Fruit fly (Drosophila melanogaster) whole organism, embryonic: ENCODE measurements around the gene nAChRalpha1.

ENCODE experiments used
- Antp ChIP-seq: fragments of 200-800 bp; sonication (Bioruptor generic); optimal IDR thresholded peaks from 3 replicates; lab custom pipeline; 2016; ENCODE audit warnings: missing biosample characterization, missing genetic modification characterization
- Atf3 ChIP-seq: fragments of 200-800 bp; sonication (Bioruptor generic); optimal IDR thresholded peaks from 3 replicates; lab custom pipeline; 2016; ENCODE audit warnings: missing biosample characterization, missing genetic modification characterization
- BEAF-32 ChIP-seq: fragments of 200-800 bp; sonication (Bioruptor generic); optimal IDR thresholded peaks from 3 replicates; lab custom pipeline; 2017; ENCODE audit warnings: missing biosample characterization, missing genetic modification characterization, mild to moderate bottlenecking, moderate library complexity, missing genetic modification reagents
- CG10267 ChIP-seq: fragments of 200-800 bp; sonication (Bioruptor generic); optimal IDR thresholded peaks from 2 replicates; lab custom pipeline; 2018; ENCODE audit warnings: missing biosample characterization, mild to moderate bottlenecking, missing genetic modification characterization, moderate library complexity
- CG11560 ChIP-seq: fragments of 200-800 bp; sonication (Bioruptor generic); IDR thresholded peaks from 3 replicates; pipeline ENCODE4 v1.3.6; 2022; ENCODE audit warnings: missing biosample characterization, missing genetic modification characterization
- CG12659 ChIP-seq: fragments of 200-800 bp; sonication (Bioruptor generic); optimal IDR thresholded peaks from 3 replicates; lab custom pipeline; 2017; ENCODE audit warnings: mild to moderate bottlenecking, missing biosample characterization, missing genetic modification reagents, missing genetic modification characterization
- CG12744 ChIP-seq: fragments of 200-800 bp; sonication (Bioruptor generic); optimal IDR thresholded peaks from 2 replicates; lab custom pipeline; 2016; ENCODE audit warnings: missing biosample characterization, missing genetic modification characterization
- CG13894 ChIP-seq: fragments of 200-800 bp; sonication (Bioruptor generic); optimal IDR thresholded peaks from 3 replicates; lab custom pipeline; 2018; ENCODE audit warnings: missing biosample characterization, mild to moderate bottlenecking, missing genetic modification characterization, moderate library complexity
- CG14014 ChIP-seq: fragments of 200-800 bp; sonication (Bioruptor generic); IDR thresholded peaks from 2 replicates; pipeline ENCODE4 v1.3.6; 2022; ENCODE audit warnings: missing biosample characterization, missing genetic modification characterization
- CG14441 ChIP-seq: fragments of 200-800 bp; sonication (Bioruptor generic); IDR thresholded peaks from 2 replicates; pipeline ENCODE4 v1.3.6; 2022; ENCODE audit warnings: missing biosample characterization, missing genetic modification characterization
- CG15514 ChIP-seq: fragments of 200-800 bp; sonication (Bioruptor generic); optimal IDR thresholded peaks from 3 replicates; lab custom pipeline; 2017; ENCODE audit warnings: missing biosample characterization, missing genetic modification characterization, mild to moderate bottlenecking, moderate library complexity, missing genetic modification reagents
- CG17568 ChIP-seq: fragments of 200-800 bp; sonication (Bioruptor generic); optimal IDR thresholded peaks from 2 replicates; lab custom pipeline; 2018; ENCODE audit warnings: missing biosample characterization, mild to moderate bottlenecking, missing genetic modification characterization, moderate library complexity
- CG18011 ChIP-seq: fragments of 200-800 bp; sonication (Bioruptor generic); optimal IDR thresholded peaks from 2 replicates; lab custom pipeline; 2017; ENCODE audit warnings: missing biosample characterization, missing genetic modification characterization, mild to moderate bottlenecking, moderate library complexity, missing genotype
- CG30403 ChIP-seq: fragments of 200-800 bp; sonication (Bioruptor generic); optimal IDR thresholded peaks from 3 replicates; lab custom pipeline; 2016; ENCODE audit warnings: missing biosample characterization, missing genetic modification characterization
- CG32767 ChIP-seq: fragments of 200-800 bp; sonication (Bioruptor generic); IDR thresholded peaks from 2 replicates; pipeline ENCODE4 v1.3.6; 2022; ENCODE audit warnings: missing biosample characterization, missing genetic modification characterization
- CG33213 ChIP-seq: fragments of 200-800 bp; sonication (Bioruptor generic); optimal IDR thresholded peaks from 3 replicates; lab custom pipeline; 2016; ENCODE audit warnings: missing biosample characterization, missing genetic modification characterization
- CG4617 ChIP-seq: fragments of 200-800 bp; sonication (Bioruptor generic); optimal IDR thresholded peaks from 3 replicates; lab custom pipeline; 2016; ENCODE audit warnings: missing biosample characterization, missing genetic modification characterization, borderline replicate concordance
- CG4820 ChIP-seq: fragments of 200-800 bp; sonication (Bioruptor generic); optimal IDR thresholded peaks from 3 replicates; lab custom pipeline; 2016; ENCODE audit warnings: missing biosample characterization, missing genetic modification characterization
- CG5245 ChIP-seq: fragments of 200-800 bp; sonication (Bioruptor generic); optimal IDR thresholded peaks from 3 replicates; lab custom pipeline; 2016; ENCODE audit warnings: missing biosample characterization, missing genetic modification characterization
- CG7556 ChIP-seq: fragments of 200-800 bp; sonication (Bioruptor generic); optimal IDR thresholded peaks from 2 replicates; lab custom pipeline; 2017; ENCODE audit warnings: missing biosample characterization, mild to moderate bottlenecking, missing genetic modification characterization
- CG8924 ChIP-seq: fragments of 200-800 bp; optimal IDR thresholded peaks from 3 replicates; lab custom pipeline; 2019; ENCODE audit warnings: missing biosample characterization, mild to moderate bottlenecking, missing genetic modification characterization, moderate library complexity
- CG9609 ChIP-seq: fragments of 200-800 bp; sonication (Bioruptor generic); optimal IDR thresholded peaks from 3 replicates; lab custom pipeline; 2016; ENCODE audit warnings: missing biosample characterization, missing genetic modification characterization
- CG9797 ChIP-seq: fragments of 200-800 bp; sonication (Bioruptor generic); optimal IDR thresholded peaks from 3 replicates; lab custom pipeline; 2018; ENCODE audit warnings: missing biosample characterization, mild to moderate bottlenecking, missing genetic modification characterization
- CHES-1-like ChIP-seq: fragments of 200-800 bp; sonication (Bioruptor generic); optimal IDR thresholded peaks from 2 replicates; lab custom pipeline; 2016; ENCODE audit warnings: missing biosample characterization, missing genetic modification characterization
- CoRest ChIP-seq: fragments of 200-800 bp; sonication (Bioruptor generic); optimal IDR thresholded peaks from 3 replicates; lab custom pipeline; 2018; ENCODE audit warnings: missing biosample characterization, mild to moderate bottlenecking, missing genetic modification characterization, moderate library complexity
- Dip3 ChIP-seq: fragments of 200-800 bp; sonication (Bioruptor generic); optimal IDR thresholded peaks from 3 replicates; lab custom pipeline; 2016; ENCODE audit warnings: missing biosample characterization, missing genetic modification characterization
- Dref ChIP-seq: fragments of 200-800 bp; sonication (Bioruptor generic); IDR thresholded peaks from 2 replicates; pipeline ENCODE4 v1.3.6; 2022; ENCODE audit warnings: missing biosample characterization, missing genetic modification characterization
- E2f2 ChIP-seq: fragments of 200-800 bp; sonication (Bioruptor generic); IDR thresholded peaks from 2 replicates; pipeline ENCODE4 v1.3.6; 2022; ENCODE audit warnings: missing biosample characterization, missing genetic modification characterization
- H15 ChIP-seq: fragments of 200-800 bp; sonication (Bioruptor generic); IDR thresholded peaks from 3 replicates; pipeline ENCODE4 v1.3.6; 2022; ENCODE audit warnings: missing biosample characterization, missing genetic modification characterization
- HmgZ ChIP-seq: fragments of 200-800 bp; sonication (Bioruptor generic); optimal IDR thresholded peaks from 2 replicates; lab custom pipeline; 2018; ENCODE audit warnings: missing biosample characterization, mild to moderate bottlenecking, missing genetic modification characterization
- Lhr ChIP-seq: fragments of 200-800 bp; sonication (Bioruptor generic); optimal IDR thresholded peaks from 3 replicates; lab custom pipeline; 2017; ENCODE audit warnings: mild to moderate bottlenecking, missing biosample characterization, missing genetic modification reagents, missing genetic modification characterization
- Lpt ChIP-seq: fragments of >200 bp; optimal IDR thresholded peaks from 2 replicates; lab custom pipeline; 2018; ENCODE audit warnings: missing biosample characterization, missing genetic modification characterization
- MBD-R2 ChIP-seq: fragments of 200-800 bp; sonication (Bioruptor generic); IDR thresholded peaks from 2 replicates; pipeline ENCODE4 v1.3.6; 2022; ENCODE audit warnings: missing biosample characterization, missing genetic modification characterization
- Myb ChIP-seq: fragments of 200-800 bp; sonication (Bioruptor generic); optimal IDR thresholded peaks from 2 replicates; lab custom pipeline; 2016; ENCODE audit warnings: missing biosample characterization, missing genetic modification characterization
- Pdp1 ChIP-seq, 2 experiments: fragments of 200-800 bp; sonication (Bioruptor generic); optimal IDR thresholded peaks; 3 replicates each; lab custom pipeline; 2016; ENCODE audit warnings: missing biosample characterization in 2 of 2, missing genetic modification characterization in 2 of 2, mild to moderate bottlenecking in 1 of 2, moderate library complexity in 1 of 2
- Sin3A ChIP-seq: fragments of >200 bp; optimal IDR thresholded peaks from 2 replicates; lab custom pipeline; 2018
- YL-1 ChIP-seq: fragments of 200-800 bp; sonication (Bioruptor generic); optimal IDR thresholded peaks from 3 replicates; lab custom pipeline; 2017; ENCODE audit warnings: missing biosample characterization, mild to moderate bottlenecking, missing genetic modification characterization
- bbx ChIP-seq: fragments of 200-800 bp; sonication (Bioruptor generic); IDR thresholded peaks from 2 replicates; pipeline ENCODE4 v1.3.6; 2022; ENCODE audit warnings: missing biosample characterization, missing genetic modification characterization; ENCODE audit not compliant: partially characterized antibody
- gfzf ChIP-seq: fragments of 200-800 bp; sonication (Bioruptor generic); optimal IDR thresholded peaks from 2 replicates; lab custom pipeline; 2016; ENCODE audit warnings: missing biosample characterization, mild to moderate bottlenecking, missing genetic modification characterization, moderate library complexity
- grau ChIP-seq: fragments of 200-800 bp; optimal IDR thresholded peaks from 3 replicates; lab custom pipeline; 2019; ENCODE audit warnings: missing biosample characterization, mild to moderate bottlenecking, missing genetic modification characterization, moderate library complexity
- her ChIP-seq: fragments of 200-800 bp; sonication (Bioruptor generic); optimal IDR thresholded peaks from 2 replicates; lab custom pipeline; 2016; ENCODE audit warnings: missing biosample characterization, missing genetic modification characterization
- kni ChIP-seq: fragments of 200-800 bp; sonication (Bioruptor generic); optimal IDR thresholded peaks from 3 replicates; lab custom pipeline; 2017; ENCODE audit warnings: mild to moderate bottlenecking, missing biosample characterization, missing genetic modification reagents, missing genetic modification characterization
- mam ChIP-seq: fragments of 200-800 bp; sonication (Bioruptor generic); optimal IDR thresholded peaks from 3 replicates; lab custom pipeline; 2016; ENCODE audit warnings: missing biosample characterization, missing genetic modification characterization
- nmo ChIP-seq: fragments of 200-800 bp; sonication (Bioruptor generic); optimal IDR thresholded peaks from 2 replicates; lab custom pipeline; 2018; ENCODE audit warnings: missing biosample characterization, mild to moderate bottlenecking, missing genetic modification characterization, moderate library complexity
- oc ChIP-seq: fragments of 200-800 bp; sonication (Bioruptor generic); optimal IDR thresholded peaks from 2 replicates; lab custom pipeline; 2018; ENCODE audit warnings: missing biosample characterization, mild to moderate bottlenecking, missing genetic modification characterization, moderate library complexity
- pho ChIP-seq: fragments of 200-800 bp; sonication (Bioruptor generic); optimal IDR thresholded peaks from 2 replicates; lab custom pipeline; 2016; ENCODE audit warnings: missing biosample characterization, missing genetic modification characterization
- pita ChIP-seq: fragments of 200-800 bp; sonication (Bioruptor generic); optimal IDR thresholded peaks from 2 replicates; lab custom pipeline; 2017; ENCODE audit warnings: missing biosample characterization, mild to moderate bottlenecking, missing genetic modification characterization
- pzg ChIP-seq: fragments of 200-800 bp; sonication (Bioruptor generic); optimal IDR thresholded peaks from 3 replicates; lab custom pipeline; 2018; ENCODE audit warnings: missing biosample characterization, mild to moderate bottlenecking, missing genetic modification characterization, moderate library complexity
- sr ChIP-seq: fragments of 200-800 bp; sonication (Bioruptor generic); IDR thresholded peaks from 3 replicates; pipeline ENCODE4 v1.3.6; 2022; ENCODE audit warnings: missing biosample characterization, missing genetic modification characterization
- vnd ChIP-seq: fragments of 200-800 bp; sonication (Bioruptor generic); IDR thresholded peaks from 3 replicates; pipeline ENCODE4 v1.3.6; 2022; ENCODE audit warnings: missing biosample characterization, missing genetic modification characterization; ENCODE audit not compliant: partially characterized antibody
- zfh1 ChIP-seq: fragments of 200-800 bp; sonication (Bioruptor generic); IDR thresholded peaks from 3 replicates; pipeline ENCODE4 v1.3.6; 2022; ENCODE audit warnings: missing biosample characterization, missing genetic modification characterization

The nAChRalpha1 gene

DNA sequence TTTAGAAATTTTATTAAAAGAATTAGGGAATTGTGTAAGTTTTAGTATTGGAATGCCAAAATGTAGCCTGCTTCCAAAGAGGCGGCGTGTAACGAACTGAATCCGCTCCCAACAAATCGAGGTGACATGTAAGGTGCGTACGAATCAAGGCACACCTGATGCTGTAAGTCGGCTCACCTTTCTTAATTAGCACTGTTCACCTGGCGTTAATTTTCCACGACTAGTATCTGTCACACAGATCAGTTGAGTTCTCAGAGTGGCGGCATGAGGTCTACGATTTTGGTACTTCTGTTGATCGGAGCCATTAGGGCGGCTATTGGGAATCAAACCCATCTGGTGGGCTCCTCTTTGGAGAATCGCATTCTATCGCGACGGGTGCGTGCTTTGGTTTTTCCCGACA is 95.4 kb downstream of the nAChRalpha1 start, which contains the start of the genes CG5762 and CG33339:
TSS of gene CG5762 (minus strand) at position 101 of the 400 bp plus-strand sequence.
TSS of gene CG33339 (plus strand) at position 265 of the 400 bp plus-strand sequence.
- TF ChIP-seq CG13894 (tag; lab: Kevin White, UChicago) (no peak), CG9609 (GFP tag; lab: Kevin White, UChicago) (no peak), CG32767 (GFP tag; lab: Robert Waterston, UW) (no peak), CG30403 (no peak), CG10267 (no peak), Atf3 (no peak), CG5245 (no peak), CG4820 (GFP tag; lab: Kevin White, UChicago) (no peak), Dref (GFP tag; lab: Robert Waterston, UW) (no peak), CG18011 (GFP tag; lab: Kevin White, UChicago) (no peak), kni (no peak), oc (tag; lab: Kevin White, UChicago) (no peak), CG14441 (no peak), CG14014 (GFP tag; lab: Robert Waterston, UW) (no peak), YL-1 (GFP tag; lab: Kevin White, UChicago) (no peak), Pdp1 (GFP tag; optimal IDR thresholded peaks at IDR 0.05; lab: Kevin White, UChicago) (no peak), sr (no peak)

dm6 chr3R:24359957-24360356 is 97.0 kb downstream of the nAChRalpha1 start, which contains the start of gene CG18528:
CG18528 (minus strand) TSS chr3R:24360144.
- peak; percentile 96 for TF ChIP-seq gfzf (GFP tag; lab: Kevin White, UChicago)
- TF ChIP-seq Myb (GFP tag; lab: Kevin White, UChicago) = peak; percentile 97
- peak; percentile 53 for TF ChIP-seq Dip3 (GFP tag; lab: Kevin White, UChicago)
- TF ChIP-seq CG8924 (tag; lab: Kevin White, UChicago) = peak; percentile 24
- peak; percentile 66 for TF ChIP-seq CG33213 (GFP tag; lab: Kevin White, UChicago)
- peak; percentile 80 for TF ChIP-seq MBD-R2 (GFP tag; lab: Robert Waterston, UW)
- peak; percentile 82 for TF ChIP-seq CG9797 (GFP tag; lab: Kevin White, UChicago)
- peak; percentile 60 for TF ChIP-seq HmgZ (tag; lab: Kevin White, UChicago)
- TF ChIP-seq pho = peak; percentile 6
- no peak for TF ChIP-seq CG7556 (GFP tag; lab: Kevin White, UChicago)
- TF ChIP-seq CG11560 (tag; lab: Robert Waterston, UW) = peak; percentile 54; the same call in 1 of the 3 replicates
- TF ChIP-seq CG12659 (GFP tag; lab: Kevin White, UChicago) = peak; percentile 39
- TF ChIP-seq H15 = no peak
- peak; percentile 82 for TF ChIP-seq her (GFP tag; lab: Kevin White, UChicago)
- peak; percentile 87 for TF ChIP-seq pita
- TF ChIP-seq mam = no peak
- TF ChIP-seq E2f2 (GFP tag; lab: Robert Waterston, UW) = peak; percentile 68
- peak; percentile 64 for TF ChIP-seq CoRest (tag; lab: Kevin White, UChicago)
- peak; percentile 29 for TF ChIP-seq Sin3A (lab: Kevin White, UChicago)
- peak; percentile 43 for TF ChIP-seq nmo (GFP tag; lab: Kevin White, UChicago)
- peak; percentile 31; the same call in 1 of the 3 replicates for TF ChIP-seq zfh1 (GFP tag; lab: Robert Waterston, UW)
- no peak for TF ChIP-seq Antp (GFP tag; lab: Kevin White, UChicago)
- TF ChIP-seq CG15514 (GFP tag; lab: Kevin White, UChicago) = peak; percentile 51
- TF ChIP-seq Lpt = no peak
- peak; percentile 59 for TF ChIP-seq BEAF-32 (GFP tag; lab: Kevin White, UChicago)
- no peak for TF ChIP-seq CG17568
- TF ChIP-seq CG4617 (GFP tag; lab: Kevin White, UChicago) = peak; percentile 15
- peak; percentile 15 for TF ChIP-seq YL-1 (GFP tag; lab: Kevin White, UChicago)
- TF ChIP-seq vnd (GFP tag; lab: Robert Waterston, UW) = no peak
- peak; percentile 89 for TF ChIP-seq pzg (GFP tag; lab: Kevin White, UChicago)
- TF ChIP-seq grau (tag; lab: Kevin White, UChicago) = no peak
- no peak for TF ChIP-seq CG12744 (GFP tag; lab: Kevin White, UChicago)
- peak; percentile 39 for TF ChIP-seq CHES-1-like (GFP tag; lab: Kevin White, UChicago)
- TF ChIP-seq bbx = 0 out of 2 replicates have a peak, but pooled peaks have one; percentile 39
- TF ChIP-seq Lhr (GFP tag; lab: Kevin White, UChicago) = peak; percentile 84
